Worm (Caenorhabditis elegans) whole organism, young adult: ENCODE measurements around the gene F17C11.6.

ENCODE experiments used
- B0019.2 ChIP-seq: fragments of 200-800 bp; sonication (Bioruptor generic); conservative IDR thresholded peaks from 2 replicates; pipeline ENCODE4 v1.3.6; 2022; ENCODE audit warnings: missing genetic modification reagents, missing genetic modification characterization, missing compliant biosample characterization
- D2030.7 ChIP-seq: fragments of 200-800 bp; sonication (Bioruptor generic); IDR thresholded peaks from 2 replicates; pipeline ENCODE4 v1.3.6; 2022; ENCODE audit warnings: missing genetic modification reagents, missing genetic modification characterization, missing compliant biosample characterization
- bed-2 ChIP-seq: fragments of 200-800 bp; sonication (Bioruptor generic); IDR thresholded peaks from 2 replicates; pipeline ENCODE4 v1.3.6; 2022; ENCODE audit warnings: missing genetic modification reagents, missing genetic modification characterization, missing compliant biosample characterization
- nfya-2 ChIP-seq: fragments of 200-800 bp; sonication (Bioruptor generic); IDR thresholded peaks from 2 replicates; pipeline ENCODE4 v1.3.6; 2022; ENCODE audit warnings: missing genetic modification reagents, missing genetic modification characterization, missing compliant biosample characterization
- nhr-179 ChIP-seq: sonication (generic microtip); optimal IDR thresholded peaks from 2 replicates; lab custom pipeline; 2016; ENCODE audit warnings: mild to moderate bottlenecking, missing genetic modification characterization, missing compliant biosample characterization
- pha-4 ChIP-seq: fragments of 150-350 bp; sonication (generic microtip); optimal IDR thresholded peaks from 2 replicates; lab custom pipeline; 2014; ENCODE audit warnings: missing biosample characterization, missing genetic modification reagents, missing genetic modification characterization
- snpc-4 ChIP-seq, 5 experiments: fragments of 150-350 bp in 1 of 5; sonication (generic microtip) in 4 of 5; optimal IDR thresholded peaks; 2 replicates each; lab custom pipeline; 2014 to 2018; ENCODE audit warnings: missing genetic modification characterization in 5 of 5, missing biosample characterization in 3 of 5, antibody characterized with exemption in 2 of 5, mild to moderate bottlenecking in 2 of 5, missing compliant biosample characterization in 2 of 5, missing genotype in 2 of 5, moderate library complexity in 2 of 5, missing genetic modification reagents in 1 of 5
- tbp1 ChIP-seq: fragments of 200-800 bp; sonication (Bioruptor generic); optimal IDR thresholded peaks from 2 replicates; lab custom pipeline; 2018; ENCODE audit warnings: mild to moderate bottlenecking, missing genetic modification characterization, missing compliant biosample characterization
- tbx-9 ChIP-seq: sonication (generic microtip); optimal IDR thresholded peaks from 2 replicates; lab custom pipeline; 2016; ENCODE audit warnings: borderline replicate concordance, missing genetic modification characterization, inconsistent platforms, missing compliant biosample characterization

DNA sequence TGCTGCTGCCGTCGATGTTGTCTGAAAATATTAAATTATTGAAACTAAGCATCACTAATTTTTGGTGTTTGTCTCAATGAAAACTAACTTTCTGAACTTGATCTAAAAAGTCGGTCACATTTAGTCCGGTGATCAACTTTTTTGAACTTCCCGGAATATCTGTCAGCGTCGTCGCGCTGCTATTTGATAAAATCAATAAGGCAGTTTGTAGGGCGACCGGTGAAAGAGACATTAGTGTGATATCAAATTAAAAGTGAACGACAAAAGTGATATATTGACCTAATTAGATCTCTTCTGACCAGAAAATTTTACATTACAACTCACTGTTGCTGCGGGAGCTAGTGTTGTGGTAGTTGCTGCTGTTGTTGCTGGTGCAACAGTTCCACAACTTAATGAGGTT is 16.0 kb downstream of the F17C11.6 start:
- TF ChIP-seq B0019.2 (GFP tag; lab: Robert Waterston, UW), result no peak
- TF ChIP-seq nhr-179 (tag; lab: Kevin White, UChicago), result no peak
- no peak for TF ChIP-seq D2030.7 (GFP tag; lab: Robert Waterston, UW)
- no peak for TF ChIP-seq tbx-9 (tag; lab: Kevin White, UChicago)
- TF ChIP-seq pha-4 (tag; lab: Kevin White, UChicago), result no peak
- TF ChIP-seq nfya-2 (GFP tag; lab: Robert Waterston, UW), result no peak
- no peak for TF ChIP-seq snpc-4 (GFP tag; optimal IDR thresholded peaks at IDR 0.05; lab: Kevin White, UChicago)
- TF ChIP-seq snpc-4 (tag; optimal IDR thresholded peaks at IDR 0.05; lab: Kevin White, UChicago), result no peak
- TF ChIP-seq tbp1, result no peak
- TF ChIP-seq bed-2 (GFP tag; lab: Robert Waterston, UW), result no peak
